Fruit fly (Drosophila melanogaster) whole organism, embryonic: ENCODE measurements around the gene Btnd.
A peak's percentile ranks its signal among the peaks of the same experiment; 100 is the strongest.

Experiments used
- ATbp ChIP-seq: fragments of 200-800 bp; sonication (Bioruptor generic); optimal IDR thresholded peaks from 2 replicates; lab custom pipeline; 2017; ENCODE audit warnings: missing biosample characterization, mild to moderate bottlenecking, missing genetic modification characterization, missing genetic modification reagents
- CG11723 ChIP-seq: fragments of 200-800 bp; sonication (Bioruptor generic); optimal IDR thresholded peaks from 2 replicates; lab custom pipeline; 2017; ENCODE audit warnings: missing biosample characterization, mild to moderate bottlenecking, missing genetic modification characterization
- CG12236 ChIP-seq: fragments of 200-800 bp; sonication (Bioruptor generic); optimal IDR thresholded peaks from 2 replicates; lab custom pipeline; 2016; ENCODE audit warnings: missing biosample characterization, missing genetic modification characterization
- CG12744 ChIP-seq: fragments of 200-800 bp; sonication (Bioruptor generic); optimal IDR thresholded peaks from 2 replicates; lab custom pipeline; 2016; ENCODE audit warnings: missing biosample characterization, missing genetic modification characterization
- CG12942 ChIP-seq: fragments of 200-800 bp; sonication (Bioruptor generic); optimal IDR thresholded peaks from 3 replicates; lab custom pipeline; 2016; ENCODE audit warnings: missing biosample characterization, missing genetic modification characterization
- CG13624 ChIP-seq: fragments of 200-800 bp; sonication (Bioruptor generic); optimal IDR thresholded peaks from 2 replicates; lab custom pipeline; 2016; ENCODE audit warnings: missing biosample characterization, missing genetic modification characterization
- CG13894 ChIP-seq: fragments of 200-800 bp; sonication (Bioruptor generic); optimal IDR thresholded peaks from 3 replicates; lab custom pipeline; 2018; ENCODE audit warnings: missing biosample characterization, mild to moderate bottlenecking, missing genetic modification characterization, moderate library complexity
- CG15073 ChIP-seq: fragments of 200-800 bp; sonication (Bioruptor generic); optimal IDR thresholded peaks from 2 replicates; lab custom pipeline; 2016; ENCODE audit warnings: missing biosample characterization, missing genetic modification characterization
- CG16813 ChIP-seq: fragments of 200-800 bp; sonication (Bioruptor generic); IDR thresholded peaks from 3 replicates; pipeline ENCODE4 v1.3.6; 2022; ENCODE audit warnings: missing biosample characterization, missing genetic modification characterization; ENCODE audit not compliant: partially characterized antibody
- CG17186 ChIP-seq: fragments of 200-800 bp; sonication (Bioruptor generic); optimal IDR thresholded peaks from 3 replicates; lab custom pipeline; 2017; ENCODE audit warnings: missing biosample characterization, missing genetic modification reagents, missing genetic modification characterization
- CG17328 ChIP-seq: fragments of 200-800 bp; sonication (Bioruptor generic); IDR thresholded peaks from 2 replicates; pipeline ENCODE4 v1.3.6; 2022; ENCODE audit warnings: missing biosample characterization, missing genetic modification characterization
- CG17912 ChIP-seq: fragments of 200-800 bp; sonication (Bioruptor generic); optimal IDR thresholded peaks from 2 replicates; lab custom pipeline; 2018; ENCODE audit warnings: missing biosample characterization, mild to moderate bottlenecking, missing genetic modification characterization
- CG1792 ChIP-seq: fragments of 200-800 bp; sonication (Bioruptor generic); optimal IDR thresholded peaks from 2 replicates; lab custom pipeline; 2016; ENCODE audit warnings: missing biosample characterization, missing genetic modification characterization
- CG33213 ChIP-seq: fragments of 200-800 bp; sonication (Bioruptor generic); optimal IDR thresholded peaks from 3 replicates; lab custom pipeline; 2016; ENCODE audit warnings: missing biosample characterization, missing genetic modification characterization
- CG6791 ChIP-seq: fragments of 200-800 bp; sonication (Bioruptor generic); IDR thresholded peaks from 3 replicates; pipeline ENCODE4 v1.3.6; 2022; ENCODE audit warnings: missing biosample characterization, missing genetic modification characterization; ENCODE audit not compliant: partially characterized antibody
- CG8388 ChIP-seq: fragments of 200-800 bp; sonication (Bioruptor generic); optimal IDR thresholded peaks from 2 replicates; lab custom pipeline; 2019; ENCODE audit warnings: missing biosample characterization, mild to moderate bottlenecking, missing genetic modification characterization, moderate library complexity
- CG8765 ChIP-seq: fragments of 200-800 bp; sonication (Bioruptor generic); IDR thresholded peaks from 2 replicates; pipeline ENCODE4 v1.3.6; 2022; ENCODE audit warnings: missing biosample characterization, missing genetic modification characterization
- CG9817 ChIP-seq: fragments of 200-800 bp; sonication (Bioruptor generic); optimal IDR thresholded peaks from 2 replicates; lab custom pipeline; 2018; ENCODE audit warnings: missing biosample characterization, mild to moderate bottlenecking, missing genetic modification characterization, moderate library complexity
- Dref ChIP-seq: fragments of 200-800 bp; sonication (Bioruptor generic); IDR thresholded peaks from 2 replicates; pipeline ENCODE4 v1.3.6; 2022; ENCODE audit warnings: missing biosample characterization, missing genetic modification characterization
- ERR ChIP-seq: fragments of 200-800 bp; sonication (Bioruptor generic); optimal IDR thresholded peaks from 2 replicates; lab custom pipeline; 2016; ENCODE audit warnings: missing biosample characterization, missing genetic modification characterization
- H2.0 ChIP-seq: fragments of 200-800 bp; sonication (Bioruptor generic); IDR thresholded peaks from 2 replicates; pipeline ENCODE4 v1.3.6; 2022; ENCODE audit warnings: missing biosample characterization, missing genetic modification characterization
- Hmx ChIP-seq: fragments of 200-800 bp; sonication (Bioruptor generic); optimal IDR thresholded peaks from 2 replicates; lab custom pipeline; 2016; ENCODE audit warnings: missing biosample characterization, missing genetic modification characterization
- Lpt ChIP-seq: fragments of >200 bp; optimal IDR thresholded peaks from 2 replicates; lab custom pipeline; 2018; ENCODE audit warnings: missing biosample characterization, missing genetic modification characterization
- PHDP ChIP-seq: fragments of 200-800 bp; sonication (Bioruptor generic); optimal IDR thresholded peaks from 3 replicates; lab custom pipeline; 2018; ENCODE audit warnings: missing biosample characterization, mild to moderate bottlenecking, missing genetic modification characterization, moderate library complexity
- Rfx ChIP-seq: fragments of 200-800 bp; sonication (Bioruptor generic); IDR thresholded peaks from 2 replicates; pipeline ENCODE4 v1.3.6; 2022; ENCODE audit warnings: missing biosample characterization, missing genetic modification characterization
- Rx ChIP-seq: fragments of 200-800 bp; sonication (Bioruptor generic); IDR thresholded peaks from 2 replicates; pipeline ENCODE4 v1.3.6; 2022; ENCODE audit warnings: missing biosample characterization, missing genetic modification characterization
- Scr ChIP-seq: fragments of 200-800 bp; sonication (Bioruptor generic); IDR thresholded peaks from 2 replicates; pipeline ENCODE4 v1.3.6; 2022; ENCODE audit warnings: missing biosample characterization, missing genetic modification characterization; ENCODE audit not compliant: partially characterized antibody
- Sox100B ChIP-seq: fragments of 200-800 bp; sonication (Bioruptor generic); optimal IDR thresholded peaks from 3 replicates; lab custom pipeline; 2018; ENCODE audit warnings: missing biosample characterization, mild to moderate bottlenecking, missing genetic modification characterization
- Spps ChIP-seq: fragments of 200-800 bp; sonication (Bioruptor generic); optimal IDR thresholded peaks from 2 replicates; lab custom pipeline; 2018; ENCODE audit warnings: missing biosample characterization, mild to moderate bottlenecking, missing genetic modification characterization
- cad ChIP-seq: fragments of >200 bp; optimal IDR thresholded peaks from 2 replicates; lab custom pipeline; 2017; ENCODE audit warnings: missing biosample characterization, missing genetic modification characterization
- ci ChIP-seq: fragments of 200-800 bp; sonication (Bioruptor generic); IDR thresholded peaks from 3 replicates; pipeline ENCODE4 v1.3.6; 2022; ENCODE audit warnings: missing biosample characterization, missing genetic modification characterization
- croc ChIP-seq: fragments of 200-800 bp; sonication (Bioruptor generic); conservative IDR thresholded peaks from 3 replicates; pipeline ENCODE4 v1.3.6; 2022; ENCODE audit warnings: missing biosample characterization, missing genetic modification characterization
- eve ChIP-seq, 2 experiments: fragments of >200 bp; optimal IDR thresholded peaks; 2 replicates each; lab custom pipeline; 2017; ENCODE audit warnings: missing biosample characterization in 2 of 2, missing genetic modification characterization in 2 of 2
- eyg ChIP-seq: fragments of 200-800 bp; sonication (Bioruptor generic); optimal IDR thresholded peaks from 3 replicates; lab custom pipeline; 2016; ENCODE audit warnings: missing biosample characterization, missing genetic modification characterization
- gro ChIP-seq: fragments of 200-800 bp; sonication (Bioruptor generic); optimal IDR thresholded peaks from 2 replicates; lab custom pipeline; 2016; ENCODE audit warnings: missing biosample characterization, missing genetic modification characterization
- her ChIP-seq: fragments of 200-800 bp; sonication (Bioruptor generic); optimal IDR thresholded peaks from 2 replicates; lab custom pipeline; 2016; ENCODE audit warnings: missing biosample characterization, missing genetic modification characterization
- kah ChIP-seq: fragments of 200-800 bp; sonication (Bioruptor generic); optimal IDR thresholded peaks from 2 replicates; lab custom pipeline; 2018; ENCODE audit warnings: missing biosample characterization, mild to moderate bottlenecking, missing genetic modification characterization
- lab ChIP-seq: fragments of 200-800 bp; sonication (Bioruptor generic); optimal IDR thresholded peaks from 3 replicates; lab custom pipeline; 2017; ENCODE audit warnings: missing biosample characterization, missing genetic modification characterization, mild to moderate bottlenecking, moderate library complexity, missing genetic modification reagents
- lola ChIP-seq, 3 experiments: fragments of >200 bp in 2 of 3; fragments of 200-800 bp in 1 of 3; sonication (Bioruptor generic) in 1 of 3; optimal IDR thresholded peaks; 2 replicates each; lab custom pipeline; 2017 to 2019; ENCODE audit warnings: missing biosample characterization in 3 of 3, missing genetic modification characterization in 3 of 3, mild to moderate bottlenecking in 1 of 3, moderate library complexity in 1 of 3
- lov ChIP-seq, 2 experiments: fragments of 200-800 bp in 1 of 2; fragments of >200 bp in 1 of 2; sonication (Bioruptor generic) in 1 of 2; IDR thresholded peaks in 1 of 2; optimal IDR thresholded peaks in 1 of 2; 2 replicates in 1 of 2; 3 replicates in 1 of 2; pipeline versions ENCODE4 v1.3.6 to Lab custom; 2017 to 2022; ENCODE audit warnings: missing biosample characterization in 1 of 2, missing genetic modification characterization in 1 of 2
- mirr ChIP-seq: fragments of 200-800 bp; sonication (Bioruptor generic); optimal IDR thresholded peaks from 3 replicates; lab custom pipeline; 2018; ENCODE audit warnings: missing biosample characterization, mild to moderate bottlenecking, missing genetic modification characterization
- onecut ChIP-seq: fragments of 200-800 bp; sonication (Bioruptor generic); IDR thresholded peaks from 2 replicates; pipeline ENCODE4 v1.3.6; 2022; ENCODE audit warnings: missing biosample characterization, missing genetic modification characterization
- pnt ChIP-seq: fragments of 200-800 bp; sonication (Bioruptor generic); optimal IDR thresholded peaks from 3 replicates; lab custom pipeline; 2016; ENCODE audit warnings: missing biosample characterization, missing genetic modification characterization
- sqz ChIP-seq: fragments of 200-800 bp; sonication (Bioruptor generic); optimal IDR thresholded peaks from 3 replicates; lab custom pipeline; 2018; ENCODE audit warnings: missing biosample characterization, mild to moderate bottlenecking, missing genetic modification characterization
- tna ChIP-seq: fragments of 200-800 bp; sonication (Bioruptor generic); IDR thresholded peaks from 2 replicates; pipeline ENCODE4 v1.3.6; 2022; ENCODE audit warnings: missing biosample characterization, missing genetic modification characterization; ENCODE audit not compliant: partially characterized antibody
- tx ChIP-seq: fragments of 200-800 bp; sonication (Bioruptor generic); optimal IDR thresholded peaks from 2 replicates; lab custom pipeline; 2016; ENCODE audit warnings: missing biosample characterization, missing genetic modification characterization
- usp ChIP-seq: fragments of >200 bp; optimal IDR thresholded peaks from 2 replicates; lab custom pipeline; 2017; ENCODE audit warnings: missing biosample characterization, missing genetic modification characterization
- wdn ChIP-seq: fragments of 200-800 bp; sonication (Bioruptor generic); IDR thresholded peaks from 2 replicates; pipeline ENCODE4 v1.3.6; 2022; ENCODE audit warnings: missing biosample characterization, missing genetic modification characterization

The Btnd gene

DNA sequence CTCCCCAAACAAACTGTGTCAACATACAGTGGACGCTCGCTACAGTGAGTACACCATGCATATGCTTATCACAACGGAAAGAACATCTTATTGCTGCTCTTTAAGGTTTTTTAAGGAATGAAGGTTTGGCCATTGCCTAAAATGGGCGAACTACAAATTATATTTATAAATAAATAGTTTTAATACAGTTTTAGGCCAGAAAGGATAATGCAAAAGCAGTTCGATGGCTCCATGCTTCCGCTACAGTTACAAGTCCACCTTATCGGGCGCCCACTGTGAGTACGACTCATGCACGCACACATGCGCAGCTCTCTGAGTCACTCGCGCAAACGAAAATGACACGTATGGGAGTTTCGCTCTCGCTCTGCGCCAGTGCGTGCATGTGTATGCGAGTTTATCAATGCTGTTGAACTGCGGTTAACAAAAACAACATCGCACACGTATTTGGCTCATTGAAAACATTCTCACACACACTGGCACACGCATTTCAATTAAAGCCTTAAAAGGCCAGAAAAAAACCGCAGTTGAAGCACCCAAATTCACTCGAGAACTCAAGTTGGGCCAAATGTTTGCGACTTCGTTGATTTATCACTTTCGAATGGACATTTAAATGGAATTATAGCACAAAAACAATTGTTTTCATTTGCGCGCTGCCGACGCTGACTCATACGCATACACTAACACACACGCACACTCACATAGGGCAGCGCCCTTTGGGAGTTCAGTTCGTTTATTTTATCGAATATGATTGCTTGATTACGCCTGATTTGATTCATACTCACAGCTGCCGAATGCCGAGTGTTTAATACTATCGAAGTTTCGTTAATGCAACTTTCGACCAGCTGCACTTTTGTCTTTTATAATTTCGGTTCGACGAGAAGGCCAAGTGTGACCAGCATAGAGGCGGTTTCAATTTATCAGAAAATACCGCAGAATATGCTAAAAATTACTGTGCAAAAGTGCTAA lies 5.4 kb upstream of the Btnd start, which contains the start of gene sqh (continued):
- TF ChIP-seq CG13894 (peak; percentile 83), Rx (GFP tag; lab: Robert Waterston, UW) (peak; percentile 74), lab (GFP tag; lab: Kevin White, UChicago) (peak; percentile 91), usp (GFP tag; lab: Kevin White, UChicago) (no peak), CG17186 (peak; percentile 24), CG12236 (no peak), kah (peak; percentile 77), eve (GFP tag; optimal IDR thresholded peaks at IDR 0.05; lab: Kevin White, UChicago) (no peak), gro (GFP tag; lab: Kevin White, UChicago) (no peak), CG17328 (GFP tag; lab: Robert Waterston, UW) (peak; percentile 87), CG13624 (GFP tag; lab: Kevin White, UChicago) (peak; percentile 37), CG1792 (no peak), ATbp (GFP tag; lab: Kevin White, UChicago) (peak; percentile 80), CG16813 (GFP tag; lab: Robert Waterston, UW) (no peak), tna (GFP tag; lab: Robert Waterston, UW) (no peak), CG15073 (GFP tag; lab: Kevin White, UChicago) (peak; percentile 67), cad (GFP tag; lab: Kevin White, UChicago) (no peak), CG6791 (GFP tag; lab: Robert Waterston, UW) (no peak), her (GFP tag; lab: Kevin White, UChicago) (no peak), tx (GFP tag; lab: Kevin White, UChicago) (peak; percentile 3), lola (GFP tag; optimal IDR thresholded peaks at IDR 0.05; lab: Kevin White, UChicago) (peak in 1 of 3 experiments; percentile 84), CG12942 (peak; percentile 78), lov (optimal IDR thresholded peaks at IDR 0.05; lab: Kevin White, UChicago) (no peak), lov (GFP tag; IDR thresholded peaks at IDR 0.05; lab: Robert Waterston, UW) (peak; percentile 73; the same call in 2 of the 3 replicates), CG8765 (GFP tag; lab: Robert Waterston, UW) (peak; percentile 70; the same call in 1 of the 2 replicates), Dref (GFP tag; lab: Robert Waterston, UW) (0 out of 2 replicates have a peak, but pooled peaks have one; percentile 19), Hmx (GFP tag; lab: Kevin White, UChicago) (no peak), CG9817 (tag; lab: Kevin White, UChicago) (peak; percentile 90), onecut (GFP tag; lab: Robert Waterston, UW) (peak; percentile 83), ERR (GFP tag; lab: Kevin White, UChicago) (no peak), eyg (no peak), CG17912 (GFP tag; lab: Kevin White, UChicago) (peak; percentile 68), CG33213 (GFP tag; lab: Kevin White, UChicago) (peak; percentile 55), ci (GFP tag; lab: Robert Waterston, UW) (peak; percentile 88), pnt (GFP tag; lab: Kevin White, UChicago) (no peak), Rfx (GFP tag; lab: Robert Waterston, UW) (peak; percentile 95), Spps (tag; lab: Kevin White, UChicago) (peak; percentile 36), CG12744 (peak; percentile 44), CG8388 (GFP tag; lab: Kevin White, UChicago) (peak; percentile 81), CG11723 (GFP tag; lab: Kevin White, UChicago) (peak; percentile 88), sqz (GFP tag; lab: Kevin White, UChicago) (peak; percentile 57), Sox100B (GFP tag; lab: Kevin White, UChicago) (peak; percentile 90), Lpt (no peak), PHDP (tag; lab: Kevin White, UChicago) (peak; percentile 88), mirr (GFP tag; lab: Kevin White, UChicago) (peak; percentile 61), wdn (GFP tag; lab: Robert Waterston, UW) (peak; percentile 85), croc (GFP tag; lab: Robert Waterston, UW) (peak; percentile 87), Scr (GFP tag; lab: Robert Waterston, UW) (no peak), H2.0 (GFP tag; lab: Robert Waterston, UW) (peak; percentile 84)
